Worm (Caenorhabditis elegans): ENCODE data around the gene F21D12.3.

DNA sequence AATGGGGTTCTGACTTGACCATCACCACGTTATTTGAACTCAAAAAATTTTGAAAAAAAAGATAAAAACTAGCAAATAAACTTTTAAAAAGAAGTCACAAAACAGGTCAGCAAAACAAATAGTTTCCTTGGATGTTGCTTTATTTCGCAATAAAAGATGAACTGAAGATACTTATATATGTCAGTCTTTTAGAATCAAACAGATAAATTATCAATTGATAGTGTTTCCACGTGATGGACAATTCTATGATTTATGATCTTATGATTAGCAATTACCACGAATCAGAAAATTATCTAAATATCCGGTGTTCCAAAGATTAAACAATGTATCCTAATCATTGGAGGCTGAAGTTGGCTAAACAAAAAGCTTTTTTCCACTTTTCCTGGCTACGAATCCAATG lies 36.1 kb downstream of the F21D12.3 start:
- TF ChIP-seq W03F9.2 (tag; optimal IDR thresholded peaks at IDR 0.05) (no peak), dao-5 (tag; optimal IDR thresholded peaks at IDR 0.05) (no peak), him-1 (tag; optimal IDR thresholded peaks at IDR 0.05) (no peak)
